Worm (Caenorhabditis elegans): ENCODE data around the gene C42D8.1.

ce11 chrX:5131760-5132159, 22.5 kb downstream of the C42D8.1 start:
- TF ChIP-seq ceh-16 (tag; optimal IDR thresholded peaks at IDR 0.05): no peak
- TF ChIP-seq skn-1 (tag; optimal IDR thresholded peaks at IDR 0.05): no peak
